Worm (Caenorhabditis elegans) whole organism, mixed stage, embryonic: ENCODE measurements around the gene K01D12.15.

Experiments
- ces-1 ChIP-seq: fragments of 150-350 bp; optimal IDR thresholded peaks from 2 replicates; lab custom pipeline; 2014; ENCODE audit warnings: missing biosample characterization, missing genetic modification reagents, missing genetic modification characterization
- drap-1 ChIP-seq: fragments of 200-800 bp; sonication (Bioruptor generic); optimal IDR thresholded peaks from 3 replicates; lab custom pipeline; 2018; ENCODE audit warnings: mild to moderate bottlenecking, missing genetic modification characterization, missing compliant biosample characterization
- elt-1 ChIP-seq: sonication (generic microtip); optimal IDR thresholded peaks from 2 replicates; lab custom pipeline; 2017; ENCODE audit warnings: missing genetic modification characterization, mild to moderate bottlenecking, missing compliant biosample characterization, antibody characterized with exemption, moderate library complexity, borderline replicate concordance; ENCODE audit not compliant: insufficient read depth
- elt-3 ChIP-seq: fragments of 150-350 bp; optimal IDR thresholded peaks from 2 replicates; lab custom pipeline; 2014; ENCODE audit warnings: missing biosample characterization, missing genetic modification characterization
- ham-2 ChIP-seq: fragments of 200-800 bp; sonication (Bioruptor generic); optimal IDR thresholded peaks from 2 replicates; lab custom pipeline; 2018; ENCODE audit warnings: mild to moderate bottlenecking, missing genetic modification characterization, missing compliant biosample characterization
- lin-13 ChIP-seq: fragments of 150-350 bp; optimal IDR thresholded peaks from 2 replicates; lab custom pipeline; 2014; ENCODE audit warnings: missing biosample characterization, missing genetic modification characterization
- lsy-2 ChIP-seq: fragments of 150-350 bp; optimal IDR thresholded peaks from 2 replicates; lab custom pipeline; 2014; ENCODE audit warnings: missing biosample characterization, missing genetic modification characterization
- mep-1 ChIP-seq: fragments of 150-350 bp; optimal IDR thresholded peaks from 2 replicates; lab custom pipeline; 2017; ENCODE audit warnings: missing biosample characterization, missing genetic modification reagents, missing genetic modification characterization, inconsistent platforms
- mls-2 ChIP-seq: sonication (generic microtip); optimal IDR thresholded peaks from 2 replicates; lab custom pipeline; 2016; ENCODE audit warnings: mild to moderate bottlenecking, missing genetic modification characterization, moderate library complexity, missing compliant biosample characterization
- nhr-2 ChIP-seq: fragments of 150-350 bp; optimal IDR thresholded peaks from 2 replicates; lab custom pipeline; 2014; ENCODE audit warnings: missing biosample characterization, missing genetic modification characterization
- nhr-237 ChIP-seq: fragments of 150-350 bp; optimal IDR thresholded peaks from 2 replicates; lab custom pipeline; 2014; ENCODE audit warnings: missing biosample characterization, missing genetic modification characterization
- nhr-28 ChIP-seq: fragments of 150-350 bp; optimal IDR thresholded peaks from 2 replicates; lab custom pipeline; 2014; ENCODE audit warnings: missing biosample characterization, missing genetic modification characterization
- unc-62 ChIP-seq: fragments of 150-350 bp; optimal IDR thresholded peaks from 2 replicates; lab custom pipeline; 2014; ENCODE audit warnings: missing biosample characterization, missing genetic modification reagents, missing genetic modification characterization

- TF ChIP-seq elt-3 = no peak
- no peak for TF ChIP-seq ces-1 (GFP tag; lab: Kevin White, UChicago)
- TF ChIP-seq ham-2 (GFP tag; lab: Kevin White, UChicago) = no peak
- no peak for TF ChIP-seq nhr-28 (tag; lab: Kevin White, UChicago)
- no peak for TF ChIP-seq lin-13
- TF ChIP-seq drap-1 (GFP tag; lab: Kevin White, UChicago) = no peak
- TF ChIP-seq lsy-2 = no peak
- TF ChIP-seq mls-2 = no peak
- TF ChIP-seq unc-62 (GFP tag; lab: Kevin White, UChicago) = no peak
- no peak for TF ChIP-seq elt-1
- TF ChIP-seq nhr-237 = no peak
- no peak for TF ChIP-seq nhr-2 (tag; lab: Kevin White, UChicago)
- no peak for TF ChIP-seq mep-1 (tag; lab: Kevin White, UChicago)
Observed at ce11 chrV:12402355-12402754, 16.1 kb downstream of the K01D12.15 start, which contains the start of gene K01D12.8.
